Fruit fly (Drosophila melanogaster): ENCODE measurements around the gene CG15892.

Gene CG15892

DNA sequence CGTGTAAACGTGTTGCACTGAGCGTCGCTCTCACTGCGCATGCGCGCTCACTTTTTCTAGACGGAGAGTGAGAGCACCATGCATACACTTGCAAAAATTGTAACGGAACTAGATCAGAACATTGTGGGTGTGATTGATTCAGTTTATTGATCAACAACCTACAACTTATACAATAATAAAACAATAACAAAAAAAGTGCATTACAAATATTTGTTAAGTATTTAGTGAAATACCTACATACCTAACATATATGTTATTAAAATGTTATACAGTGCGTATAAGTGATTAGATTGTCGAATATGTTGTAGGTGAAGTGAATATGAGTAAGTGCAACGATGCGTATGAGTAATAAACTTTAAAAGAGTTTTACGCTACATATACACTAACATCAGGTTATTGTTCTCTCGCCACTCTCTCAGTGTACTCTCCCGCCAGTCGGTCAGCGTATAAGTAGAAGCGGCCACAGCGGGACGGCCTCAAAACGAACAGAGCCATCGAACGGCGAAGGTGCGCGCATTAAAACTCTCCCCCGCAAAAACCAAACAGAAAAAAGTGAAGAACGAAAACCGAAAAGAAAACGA, 36.3 kb upstream of the CG15892 start, which contains the start of gene CG42240 (continued):
- peak; percentile 90 for TF ChIP-seq CG12219 (GFP tag; optimal IDR thresholded peaks at IDR 0.05)
- no peak for TF ChIP-seq bbx (GFP tag; IDR thresholded peaks at IDR 0.05; ENCODE audit: partially characterized antibody)
- TF ChIP-seq BtbVII (GFP tag; optimal IDR thresholded peaks at IDR 0.05): peak; percentile 91
- TF ChIP-seq CG6689 (GFP tag; IDR thresholded peaks at IDR 0.05): peak; percentile 91
- TF ChIP-seq Hand (GFP tag; optimal IDR thresholded peaks at IDR 0.05): peak; percentile 88
- TF ChIP-seq unpg (GFP tag; optimal IDR thresholded peaks at IDR 0.05): peak; percentile 85
- TF ChIP-seq Sry-β (GFP tag; optimal IDR thresholded peaks at IDR 0.05): peak; percentile 40
- 0 out of 2 replicates have a peak, but pooled peaks have one; percentile 30 for TF ChIP-seq al (GFP tag; IDR thresholded peaks at IDR 0.05)
- peak; percentile 42 for TF ChIP-seq NC2α (GFP tag; optimal IDR thresholded peaks at IDR 0.05)
- TF ChIP-seq tx (GFP tag; optimal IDR thresholded peaks at IDR 0.05): peak; percentile 56
- TF ChIP-seq Meics (GFP tag; optimal IDR thresholded peaks at IDR 0.05): peak; percentile 91
- no peak for TF ChIP-seq Opbp (GFP tag; IDR thresholded peaks at IDR 0.05; ENCODE audit: partially characterized antibody)
- TF ChIP-seq lov (optimal IDR thresholded peaks at IDR 0.05): no peak
- no peak for TF ChIP-seq lov (GFP tag; IDR thresholded peaks at IDR 0.05)
- peak; percentile 83 for TF ChIP-seq HLH3B (GFP tag; IDR thresholded peaks at IDR 0.05)
- 0 out of 3 replicates have a peak, but pooled peaks have one; percentile 10 for TF ChIP-seq gce (GFP tag; IDR thresholded peaks at IDR 0.05)
- TF ChIP-seq ftz-f1 (GFP tag; optimal IDR thresholded peaks at IDR 0.05): peak; percentile 11
- peak; percentile 62 for TF ChIP-seq B-H1 (GFP tag; IDR thresholded peaks at IDR 0.05)
- TF ChIP-seq CG17186 (GFP tag; optimal IDR thresholded peaks at IDR 0.05): peak; percentile 66
- peak; percentile 72 for TF ChIP-seq Aef1 (GFP tag; IDR thresholded peaks at IDR 0.05)
- peak; percentile 23; the same call in 1 of the 2 replicates for TF ChIP-seq Ravus (GFP tag; IDR thresholded peaks at IDR 0.05)
- TF ChIP-seq gsb (GFP tag; IDR thresholded peaks at IDR 0.05): 0 out of 2 replicates have a peak, but pooled peaks have one; percentile 61
- no peak for TF ChIP-seq CG34224 (GFP tag; IDR thresholded peaks at IDR 0.05; ENCODE audit: partially characterized antibody)
- no peak for TF ChIP-seq Doc3 (GFP tag; IDR thresholded peaks at IDR 0.05; ENCODE audit: partially characterized antibody)
- peak; percentile 95 for TF ChIP-seq CG7839 (tag; optimal IDR thresholded peaks at IDR 0.05)
- TF ChIP-seq Hr51 (GFP tag; optimal IDR thresholded peaks at IDR 0.05): peak; percentile 63 to 95
- TF ChIP-seq nau (GFP tag; optimal IDR thresholded peaks at IDR 0.05): no peak
- TF ChIP-seq HmgZ (tag; optimal IDR thresholded peaks at IDR 0.05): peak; percentile 85
- no peak for TF ChIP-seq CTCF (GFP tag; optimal IDR thresholded peaks at IDR 0.05)
- peak; percentile 70 for TF ChIP-seq CG16815 (GFP tag; optimal IDR thresholded peaks at IDR 0.05)
- no peak for TF ChIP-seq ham (GFP tag; IDR thresholded peaks at IDR 0.05)
- peak; percentile 69 for TF ChIP-seq CG8359 (GFP tag; optimal IDR thresholded peaks at IDR 0.05; ENCODE audit: borderline replicate concordance)
- peak; percentile 52 for TF ChIP-seq eyg (GFP tag; optimal IDR thresholded peaks at IDR 0.05)
- TF ChIP-seq ken (GFP tag; IDR thresholded peaks at IDR 0.05): 0 out of 3 replicates have a peak, but pooled peaks have one; percentile 48
- peak; percentile 71; the same call in 1 of the 2 replicates for TF ChIP-seq stc (GFP tag; IDR thresholded peaks at IDR 0.05)
- peak; percentile 92 for TF ChIP-seq ewg (GFP tag; optimal IDR thresholded peaks at IDR 0.05)
- peak; percentile 83 for TF ChIP-seq scrt (GFP tag; optimal IDR thresholded peaks at IDR 0.05)
- TF ChIP-seq repo (GFP tag; optimal IDR thresholded peaks at IDR 0.05): peak; percentile 55
- peak; percentile 76 for TF ChIP-seq Ada2b (GFP tag; IDR thresholded peaks at IDR 0.05)
- TF ChIP-seq Dip2 (GFP tag; IDR thresholded peaks at IDR 0.05): no peak
- TF ChIP-seq CG10147 (GFP tag; optimal IDR thresholded peaks at IDR 0.05): peak; percentile 92
- 0 out of 2 replicates have a peak, but pooled peaks have one; percentile 8 for TF ChIP-seq toy (GFP tag; IDR thresholded peaks at IDR 0.05)
- peak; percentile 91 for TF ChIP-seq PHDP (tag; optimal IDR thresholded peaks at IDR 0.05)
- TF ChIP-seq Stat92E (GFP tag; optimal IDR thresholded peaks at IDR 0.05): peak in 1 of 3 experiments; percentile 69
- no peak for TF ChIP-seq br (optimal IDR thresholded peaks at IDR 0.05)
- peak; percentile 83 for TF ChIP-seq CG4820 (GFP tag; optimal IDR thresholded peaks at IDR 0.05)
- TF ChIP-seq Usf (GFP tag; optimal IDR thresholded peaks at IDR 0.05): peak; percentile 63
- peak; percentile 79 for TF ChIP-seq CG2202 (tag; optimal IDR thresholded peaks at IDR 0.05)
- TF ChIP-seq h (optimal IDR thresholded peaks at IDR 0.05): no peak
- peak; percentile 76 for TF ChIP-seq Jarid2 (GFP tag; optimal IDR thresholded peaks at IDR 0.05)
